Worm (Caenorhabditis elegans) whole organism, L3 larva: ENCODE measurements around the gene pyc-1.
A peak's percentile ranks its signal among the peaks of the same experiment; 100 is the strongest.

ENCODE experiments used
- R02D3.7 ChIP-seq: fragments of 150-350 bp; optimal IDR thresholded peaks from 2 replicates; lab custom pipeline; 2014; ENCODE audit warnings: missing biosample characterization, missing genetic modification characterization
- ama-1 ChIP-seq: fragments of 150-350 bp; optimal IDR thresholded peaks from 2 replicates; lab custom pipeline; 2018
- ceh-16 ChIP-seq: sonication (generic microtip); optimal IDR thresholded peaks from 2 replicates; lab custom pipeline; 2017; ENCODE audit warnings: missing biosample characterization, missing genetic modification characterization
- ceh-28 ChIP-seq: fragments of 150-350 bp; optimal IDR thresholded peaks from 2 replicates; lab custom pipeline; 2014; ENCODE audit warnings: missing biosample characterization, missing genetic modification reagents, missing genetic modification characterization
- daf-12 ChIP-seq: fragments of 150-350 bp; optimal IDR thresholded peaks from 2 replicates; lab custom pipeline; 2014; ENCODE audit warnings: missing biosample characterization, missing genetic modification reagents, missing genetic modification characterization
- elt-1 ChIP-seq: fragments of 150-350 bp; optimal IDR thresholded peaks from 2 replicates; lab custom pipeline; 2014; ENCODE audit warnings: missing biosample characterization, missing genetic modification characterization
- elt-2 ChIP-seq: sonication (generic microtip); optimal IDR thresholded peaks from 2 replicates; lab custom pipeline; 2016; ENCODE audit warnings: missing genetic modification reagents, mild to moderate bottlenecking, missing genetic modification characterization, missing compliant biosample characterization
- elt-3 ChIP-seq, 3 experiments: fragments of 150-350 bp in 1 of 3; sonication (generic microtip) in 2 of 3; optimal IDR thresholded peaks; 2 replicates in 2 of 3; 4 replicates in 1 of 3; lab custom pipeline; 2014 to 2017; ENCODE audit warnings: missing biosample characterization in 3 of 3, missing genetic modification characterization in 3 of 3
- eor-1 ChIP-seq, 2 experiments: fragments of 150-350 bp; optimal IDR thresholded peaks; 2 replicates each; lab custom pipeline; 2014 to 2018; ENCODE audit warnings: missing biosample characterization in 2 of 2, missing genetic modification characterization in 2 of 2
- fkh-2 ChIP-seq: fragments of 150-350 bp; optimal IDR thresholded peaks from 2 replicates; lab custom pipeline; 2014; ENCODE audit warnings: missing biosample characterization, missing genetic modification reagents, missing genetic modification characterization
- fos-1 ChIP-seq: fragments of 150-350 bp; optimal IDR thresholded peaks from 2 replicates; lab custom pipeline; 2014; ENCODE audit warnings: missing biosample characterization, missing genetic modification characterization
- hmg-11 ChIP-seq: sonication (generic microtip); optimal IDR thresholded peaks from 2 replicates; lab custom pipeline; 2016; ENCODE audit warnings: missing genetic modification characterization, missing compliant biosample characterization
- jun-1 ChIP-seq: fragments of 150-350 bp; optimal IDR thresholded peaks from 2 replicates; lab custom pipeline; 2014; ENCODE audit warnings: missing biosample characterization, missing genetic modification reagents, missing genetic modification characterization
- lin-39 ChIP-seq: fragments of 150-350 bp; optimal IDR thresholded peaks from 2 replicates; lab custom pipeline; 2018; ENCODE audit warnings: missing biosample characterization, missing genetic modification reagents, missing genetic modification characterization
- lsy-12 ChIP-seq: sonication (generic microtip); optimal IDR thresholded peaks from 2 replicates; lab custom pipeline; 2016; ENCODE audit warnings: mild to moderate bottlenecking, missing genetic modification characterization, missing compliant biosample characterization
- mdl-1 ChIP-seq: fragments of 150-350 bp; optimal IDR thresholded peaks from 2 replicates; lab custom pipeline; 2014; ENCODE audit warnings: missing biosample characterization, missing genetic modification characterization
- mml-1 ChIP-seq: fragments of 150-350 bp; sonication (generic microtip); optimal IDR thresholded peaks from 3 replicates; lab custom pipeline; 2014; ENCODE audit warnings: missing biosample characterization, missing genetic modification characterization
- nfya-1 ChIP-seq: sonication (generic microtip); optimal IDR thresholded peaks from 2 replicates; lab custom pipeline; 2017; ENCODE audit warnings: missing genetic modification characterization, mild to moderate bottlenecking, missing compliant biosample characterization, antibody characterized with exemption, moderate library complexity; ENCODE audit not compliant: insufficient read depth
- nhr-23 ChIP-seq: fragments of 150-350 bp; optimal IDR thresholded peaks from 2 replicates; lab custom pipeline; 2014; ENCODE audit warnings: missing biosample characterization, missing genetic modification reagents, missing genetic modification characterization
- nhr-237 ChIP-seq: fragments of 150-350 bp; optimal IDR thresholded peaks from 2 replicates; lab custom pipeline; 2014; ENCODE audit warnings: missing biosample characterization, missing genetic modification characterization
- nhr-25 ChIP-seq: sonication (generic microtip); optimal IDR thresholded peaks from 2 replicates; lab custom pipeline; 2017; ENCODE audit warnings: missing biosample characterization, missing genetic modification characterization
- nhr-28 ChIP-seq: fragments of 150-350 bp; optimal IDR thresholded peaks from 2 replicates; lab custom pipeline; 2014; ENCODE audit warnings: missing biosample characterization, missing genetic modification characterization
- nhr-43 ChIP-seq: sonication (generic microtip); optimal IDR thresholded peaks from 2 replicates; lab custom pipeline; 2016; ENCODE audit warnings: mild to moderate bottlenecking, missing genetic modification characterization, missing compliant biosample characterization; ENCODE audit not compliant: poor library complexity, severe bottlenecking
- nhr-67 ChIP-seq: fragments of 150-350 bp; optimal IDR thresholded peaks from 2 replicates; lab custom pipeline; 2014; ENCODE audit warnings: missing biosample characterization, missing genetic modification characterization
- nhr-76 ChIP-seq: fragments of 150-350 bp; sonication (generic microtip); optimal IDR thresholded peaks from 5 replicates; lab custom pipeline; 2014; ENCODE audit warnings: missing biosample characterization, missing genetic modification characterization
- pha-4 ChIP-seq: fragments of 150-350 bp; optimal IDR thresholded peaks from 2 replicates; lab custom pipeline; 2014; ENCODE audit warnings: missing biosample characterization, missing genetic modification reagents, missing genetic modification characterization
- pqm-1 ChIP-seq: fragments of 150-350 bp; optimal IDR thresholded peaks from 2 replicates; lab custom pipeline; 2017; ENCODE audit warnings: missing biosample characterization, missing genetic modification characterization, inconsistent platforms
- sea-2 ChIP-seq: fragments of 150-350 bp; sonication (generic microtip); optimal IDR thresholded peaks from 4 replicates; lab custom pipeline; 2014; ENCODE audit warnings: missing biosample characterization, missing genetic modification reagents, missing genetic modification characterization
- skn-1 ChIP-seq: fragments of 150-350 bp; optimal IDR thresholded peaks from 2 replicates; lab custom pipeline; 2014; ENCODE audit warnings: missing biosample characterization, missing genetic modification characterization
- snpc-4 ChIP-seq: fragments of 150-350 bp; optimal IDR thresholded peaks from 2 replicates; lab custom pipeline; 2014; ENCODE audit warnings: missing biosample characterization, missing genetic modification characterization
- tbx-2 ChIP-seq: sonication (generic microtip); optimal IDR thresholded peaks from 2 replicates; lab custom pipeline; 2016; ENCODE audit warnings: mild to moderate bottlenecking, missing genetic modification characterization, missing compliant biosample characterization
- unc-39 ChIP-seq: sonication (generic microtip); optimal IDR thresholded peaks from 4 replicates; lab custom pipeline; 2017; ENCODE audit warnings: missing biosample characterization, missing genetic modification characterization
- unc-62 ChIP-seq: fragments of 150-350 bp; sonication (generic microtip); optimal IDR thresholded peaks from 4 replicates; lab custom pipeline; 2014; ENCODE audit warnings: missing biosample characterization, missing genetic modification reagents, missing genetic modification characterization
- zag-1 ChIP-seq: fragments of 150-350 bp; optimal IDR thresholded peaks from 2 replicates; lab custom pipeline; 2014; ENCODE audit warnings: missing biosample characterization, missing genetic modification characterization
- ztf-11 ChIP-seq: fragments of 150-350 bp; optimal IDR thresholded peaks from 2 replicates; lab custom pipeline; 2014; ENCODE audit warnings: missing biosample characterization, missing genetic modification characterization
- ztf-4 ChIP-seq: fragments of 150-350 bp; optimal IDR thresholded peaks from 2 replicates; lab custom pipeline; 2014; ENCODE audit warnings: missing biosample characterization, missing genetic modification characterization

pyc-1 gene

ce11 chrV:11815566-11815965, 6.8 kb downstream of the pyc-1 start:
- TF ChIP-seq nhr-67 (tag; lab: Kevin White, UChicago) (no peak), mml-1 (tag; lab: Kevin White, UChicago) (no peak), nhr-43 (no peak), unc-62 (no peak), ztf-11 (tag; lab: Kevin White, UChicago) (no peak), nhr-28 (tag; lab: Kevin White, UChicago) (no peak), zag-1 (tag; lab: Kevin White, UChicago) (no peak), hmg-11 (no peak), jun-1 (tag; lab: Kevin White, UChicago) (no peak), nhr-23 (no peak), elt-2 (tag; lab: Kevin White, UChicago) (no peak)
- TF ChIP-seq, all 47 proteins: peak for 0

- no peak for TF ChIP-seq skn-1
- no peak for TF ChIP-seq mdl-1 (tag; lab: Kevin White, UChicago)
- TF ChIP-seq sea-2 (GFP tag; lab: Kevin White, UChicago): no peak
- no peak for TF ChIP-seq lsy-12 (tag; lab: Kevin White, UChicago)
- no peak for TF ChIP-seq elt-1 (tag; lab: Kevin White, UChicago)
- TF ChIP-seq fkh-2 (tag; lab: Kevin White, UChicago): no peak
- no peak for TF ChIP-seq R02D3.7 (tag; lab: Kevin White, UChicago)
- TF ChIP-seq ama-1 (lab: Kevin White, UChicago): no peak
- TF ChIP-seq pha-4: no peak
- no peak for TF ChIP-seq daf-12 (tag; lab: Kevin White, UChicago)
- no peak for TF ChIP-seq ceh-28 (tag; lab: Kevin White, UChicago)
- TF ChIP-seq lin-39 (tag; lab: Kevin White, UChicago): no peak
- TF ChIP-seq unc-39: no peak
- TF ChIP-seq mml-1 (tag; lab: Kevin White, UChicago): no peak
- no peak for TF ChIP-seq nhr-25 (tag; lab: Kevin White, UChicago)
- TF ChIP-seq jun-1 (tag; lab: Kevin White, UChicago): no peak
- TF ChIP-seq nhr-76: no peak
- TF ChIP-seq pqm-1 (tag; lab: Kevin White, UChicago): no peak
- TF ChIP-seq fos-1 (tag; lab: Kevin White, UChicago): no peak
- TF ChIP-seq elt-2 (tag; lab: Kevin White, UChicago): no peak
Observed at ce11 chrV:11811921-11812320, 10.4 kb downstream of the pyc-1 start, which contains the start of gene D2023.3. Gene D2023.3, minus strand, starts transcription at chrV:11812021.

DNA sequence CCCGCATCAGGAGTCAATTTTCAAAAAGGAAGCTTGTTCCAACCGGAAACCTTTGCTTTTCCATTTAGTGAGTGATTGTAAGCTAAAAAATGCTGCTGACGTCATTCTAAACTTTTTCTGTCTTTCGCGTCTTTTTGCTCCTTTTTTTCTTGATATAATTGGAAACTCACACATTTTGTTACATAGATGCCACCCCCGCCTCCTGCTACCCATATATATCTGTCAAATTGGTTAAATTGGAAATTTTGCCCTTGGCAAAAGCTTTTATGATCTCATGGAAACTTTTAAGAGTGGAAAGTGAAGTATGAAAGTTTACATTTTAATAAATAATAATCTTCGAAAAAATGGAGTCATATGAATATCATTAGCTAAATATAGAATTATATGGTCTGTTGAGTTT, 12.4 kb downstream of the pyc-1 start:
- TF ChIP-seq mml-1 (tag; lab: Kevin White, UChicago): no peak
- TF ChIP-seq R02D3.7 (tag; lab: Kevin White, UChicago): no peak
- no peak for TF ChIP-seq sea-2 (GFP tag; lab: Kevin White, UChicago)
- no peak for TF ChIP-seq ama-1 (lab: Kevin White, UChicago)
- no peak for TF ChIP-seq unc-62
- TF ChIP-seq lin-39 (tag; lab: Kevin White, UChicago): no peak
- TF ChIP-seq ceh-16 (tag; lab: Kevin White, UChicago): no peak
- no peak for TF ChIP-seq daf-12 (tag; lab: Kevin White, UChicago)
- TF ChIP-seq zag-1 (tag; lab: Kevin White, UChicago): no peak
- no peak for TF ChIP-seq ztf-4 (tag; lab: Kevin White, UChicago)
- no peak for TF ChIP-seq snpc-4 (tag; lab: Kevin White, UChicago)
- TF ChIP-seq hmg-11: no peak
- no peak for TF ChIP-seq pha-4
- no peak for TF ChIP-seq skn-1
- TF ChIP-seq nhr-237 (tag; lab: Kevin White, UChicago): no peak
- no peak for TF ChIP-seq pqm-1 (tag; lab: Kevin White, UChicago)
- no peak for TF ChIP-seq eor-1 (tag; optimal IDR thresholded peaks at IDR 0.05; lab: Kevin White, UChicago)
- TF ChIP-seq nhr-23: no peak
- TF ChIP-seq nfya-1 (tag; lab: Kevin White, UChicago): no peak

DNA sequence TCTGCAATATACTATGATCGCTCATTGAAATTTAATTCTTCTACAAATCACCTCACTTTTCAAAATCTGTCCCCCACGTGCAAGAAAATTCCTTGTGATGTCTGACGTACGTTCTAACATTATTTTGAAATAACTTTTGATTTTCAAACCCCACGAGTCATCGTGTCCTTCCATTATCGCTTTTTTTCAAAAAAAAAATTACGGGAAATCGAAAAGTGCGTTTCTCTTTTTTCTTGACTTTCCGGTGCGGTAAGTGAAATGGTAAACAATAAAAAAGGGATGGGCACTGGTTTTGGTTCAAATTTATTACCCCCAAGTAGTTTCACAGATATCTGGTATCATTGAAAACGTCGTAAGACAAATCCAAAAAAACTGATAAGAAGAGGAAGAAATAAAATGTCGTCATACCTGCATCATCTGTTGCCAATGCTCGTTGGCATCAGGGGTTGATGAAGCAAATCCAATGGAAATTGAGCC, 18.8 kb downstream of the pyc-1 start:
- TF ChIP-seq pha-4: no peak
- TF ChIP-seq elt-1 (tag; lab: Kevin White, UChicago): no peak
- no peak for TF ChIP-seq ztf-4 (tag; lab: Kevin White, UChicago)
- TF ChIP-seq nhr-43: peak; percentile 40
- peak in 1 of 3 experiments; percentile 17 for TF ChIP-seq elt-3 (tag; optimal IDR thresholded peaks at IDR 0.05; lab: Kevin White, UChicago)
- TF ChIP-seq elt-2 (tag; lab: Kevin White, UChicago): no peak
- TF ChIP-seq mdl-1 (tag; lab: Kevin White, UChicago): no peak
- TF ChIP-seq tbx-2: no peak
- TF ChIP-seq pqm-1 (tag; lab: Kevin White, UChicago): no peak
- peak; percentile 10 for TF ChIP-seq nhr-25 (tag; lab: Kevin White, UChicago)
- TF ChIP-seq ceh-16 (tag; lab: Kevin White, UChicago): no peak
- no peak for TF ChIP-seq jun-1 (tag; lab: Kevin White, UChicago)
- no peak for TF ChIP-seq nhr-76
- TF ChIP-seq zag-1 (tag; lab: Kevin White, UChicago): no peak
